Fruit fly (Drosophila melanogaster): ENCODE measurements around the gene D19A.

The D19A gene

DNA sequence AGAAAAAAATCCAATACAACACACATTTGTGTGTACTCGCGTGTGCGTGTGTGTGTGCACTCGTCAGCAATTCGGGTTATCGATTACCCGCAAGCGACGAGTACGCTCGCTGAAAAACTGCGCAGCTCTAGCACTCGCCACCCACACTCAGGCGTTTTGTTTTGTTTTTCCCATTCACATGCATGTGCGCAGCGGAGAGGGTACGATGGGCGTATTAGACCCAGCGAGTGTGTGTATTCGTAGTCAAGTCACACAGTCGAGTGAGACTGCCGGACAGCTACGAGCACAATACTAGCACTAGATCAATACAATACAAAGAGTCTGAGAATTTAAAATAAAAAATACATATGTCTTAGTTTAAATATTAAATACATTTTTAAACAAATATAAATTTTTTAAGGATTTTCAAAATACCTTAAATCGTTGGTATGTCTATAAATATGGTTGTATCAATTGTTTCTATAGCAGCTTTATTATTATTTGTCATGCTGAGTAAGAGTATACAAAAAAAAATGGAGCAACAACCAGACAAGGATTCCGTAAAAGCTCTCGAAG lies 4.0 kb downstream of the D19A start, which contains the start of the genes D19B and CG43293 (continued):
- peak; percentile 82 for TF ChIP-seq CG18011 (GFP tag; optimal IDR thresholded peaks at IDR 0.05)
- peak; percentile 69 for TF ChIP-seq Lim3 (GFP tag; IDR thresholded peaks at IDR 0.05)
- peak; percentile 72 for TF ChIP-seq Nf-YC (tag; optimal IDR thresholded peaks at IDR 0.05)
- TF ChIP-seq CG8290 (GFP tag; optimal IDR thresholded peaks at IDR 0.05) = peak; percentile 74
- peak in 1 of 2 experiments; percentile 98 for TF ChIP-seq CG8290 (tag; optimal IDR thresholded peaks at IDR 0.05)
- TF ChIP-seq wdn (GFP tag; IDR thresholded peaks at IDR 0.05) = peak; percentile 87
- peak; percentile 80 for TF ChIP-seq sug (tag; optimal IDR thresholded peaks at IDR 0.05)
- peak; percentile 87 for TF ChIP-seq CG18619 (GFP tag; optimal IDR thresholded peaks at IDR 0.05)
- peak; percentile 78 for TF ChIP-seq Max (GFP tag; optimal IDR thresholded peaks at IDR 0.05)
- TF ChIP-seq Blimp-1 (GFP tag; optimal IDR thresholded peaks at IDR 0.05) = peak; percentile 82
- peak; percentile 95 for TF ChIP-seq lilli (GFP tag; optimal IDR thresholded peaks at IDR 0.05)
- peak; percentile 94 for TF ChIP-seq Xbp1 (GFP tag; optimal IDR thresholded peaks at IDR 0.05)
- no peak for TF ChIP-seq CG15011 (GFP tag; optimal IDR thresholded peaks at IDR 0.05)
- TF ChIP-seq Spps (tag; optimal IDR thresholded peaks at IDR 0.05) = peak; percentile 74
- peak; percentile 89 for TF ChIP-seq CG13775 (GFP tag; optimal IDR thresholded peaks at IDR 0.05)
- no peak for TF ChIP-seq CG12769 (tag; optimal IDR thresholded peaks at IDR 0.05)
- TF ChIP-seq Gsc (GFP tag; IDR thresholded peaks at IDR 0.05) = no peak
- TF ChIP-seq luna (GFP tag; optimal IDR thresholded peaks at IDR 0.05) = peak; percentile 11
- peak; percentile 82 for TF ChIP-seq D (optimal IDR thresholded peaks at IDR 0.05)
- peak; percentile 80 for TF ChIP-seq D (GFP tag; optimal IDR thresholded peaks at IDR 0.05)
- peak; percentile 88 for TF ChIP-seq CG1602 (GFP tag; optimal IDR thresholded peaks at IDR 0.05)
- peak; percentile 73 for TF ChIP-seq dimm (GFP tag; IDR thresholded peaks at IDR 0.05)
- peak; percentile 89 for TF ChIP-seq C15 (GFP tag; IDR thresholded peaks at IDR 0.05)
- peak; percentile 82 for TF ChIP-seq CG14050 (GFP tag; IDR thresholded peaks at IDR 0.05)
- no peak for TF ChIP-seq nau (GFP tag; optimal IDR thresholded peaks at IDR 0.05)
- TF ChIP-seq Doc2 (GFP tag; IDR thresholded peaks at IDR 0.05) = no peak
- peak; percentile 75 for TF ChIP-seq gsb (GFP tag; IDR thresholded peaks at IDR 0.05)
- peak; percentile 91 for TF ChIP-seq CG3847 (GFP tag; IDR thresholded peaks at IDR 0.05)
- TF ChIP-seq CG4328 (GFP tag; optimal IDR thresholded peaks at IDR 0.05) = peak; percentile 76
- TF ChIP-seq ci (GFP tag; IDR thresholded peaks at IDR 0.05) = peak; percentile 97
- no peak for TF ChIP-seq CG5180 (GFP tag; optimal IDR thresholded peaks at IDR 0.05)
- peak; percentile 23 for TF ChIP-seq Hey (tag; optimal IDR thresholded peaks at IDR 0.05)
- TF ChIP-seq gt (GFP tag; IDR thresholded peaks at IDR 0.05) = no peak
- TF ChIP-seq CG1603 (tag; optimal IDR thresholded peaks at IDR 0.05) = peak; percentile 91
- TF ChIP-seq maf-S (GFP tag; optimal IDR thresholded peaks at IDR 0.05) = peak; percentile 78
- TF ChIP-seq Doc3 (GFP tag; IDR thresholded peaks at IDR 0.05; ENCODE audit: partially characterized antibody) = no peak
- TF ChIP-seq hth (optimal IDR thresholded peaks at IDR 0.05) = no peak
- peak; percentile 89 for TF ChIP-seq jumu (GFP tag; optimal IDR thresholded peaks at IDR 0.05)
- TF ChIP-seq CG15514 (GFP tag; optimal IDR thresholded peaks at IDR 0.05) = peak; percentile 85
- TF ChIP-seq tx (GFP tag; optimal IDR thresholded peaks at IDR 0.05) = peak; percentile 77
- no peak for TF ChIP-seq pros (GFP tag; optimal IDR thresholded peaks at IDR 0.05)
- TF ChIP-seq bowl (GFP tag; IDR thresholded peaks at IDR 0.05) = peak; percentile 88
- TF ChIP-seq CG6791 (GFP tag; IDR thresholded peaks at IDR 0.05; ENCODE audit: partially characterized antibody) = peak; percentile 59; the same call in 2 of the 3 replicates
- TF ChIP-seq sc (optimal IDR thresholded peaks at IDR 0.05) = no peak
- peak; percentile 65 for TF ChIP-seq sc (GFP tag; optimal IDR thresholded peaks at IDR 0.05)
- TF ChIP-seq Lhr (GFP tag; optimal IDR thresholded peaks at IDR 0.05) = peak; percentile 63
- no peak for TF ChIP-seq Hr78 (GFP tag; optimal IDR thresholded peaks at IDR 0.05)
- peak; percentile 72 for TF ChIP-seq ab (GFP tag; optimal IDR thresholded peaks at IDR 0.05)
- TF ChIP-seq mirr (GFP tag; optimal IDR thresholded peaks at IDR 0.05) = peak; percentile 79
- peak; percentile 86 for TF ChIP-seq CG10654 (GFP tag; optimal IDR thresholded peaks at IDR 0.05)
- peak; percentile 73 for TF ChIP-seq Poxn (GFP tag; IDR thresholded peaks at IDR 0.05)
